Worm (Caenorhabditis elegans) whole organism, L4 larva: ENCODE data around the gene pmp-3.

ENCODE experiments used
- T26A8.4 ChIP-seq: fragments of 200-800 bp; sonication (Bioruptor generic); IDR thresholded peaks from 2 replicates; pipeline ENCODE4 v1.3.6; 2022; ENCODE audit warnings: missing genetic modification characterization, missing compliant biosample characterization
- ama-1 ChIP-seq: fragments of 150-350 bp; optimal IDR thresholded peaks from 2 replicates; lab custom pipeline; 2014; ENCODE audit warnings: inconsistent platforms, mixed read lengths
- arid-1 ChIP-seq: fragments of 200-800 bp; sonication (Bioruptor generic); conservative IDR thresholded peaks from 2 replicates; pipeline ENCODE4 v1.3.6; 2022; ENCODE audit warnings: missing genetic modification reagents, missing genetic modification characterization, missing compliant biosample characterization
- ceh-28 ChIP-seq: fragments of 150-350 bp; optimal IDR thresholded peaks from 2 replicates; lab custom pipeline; 2014; ENCODE audit warnings: missing biosample characterization, missing genetic modification reagents, missing genetic modification characterization
- ceh-32 ChIP-seq: sonication (generic microtip); optimal IDR thresholded peaks from 2 replicates; lab custom pipeline; 2016; ENCODE audit warnings: mild to moderate bottlenecking, missing genetic modification characterization, missing compliant biosample characterization; ENCODE audit not compliant: poor library complexity
- ctbp-1 ChIP-seq: fragments of 200-800 bp; sonication (Bioruptor generic); IDR thresholded peaks from 2 replicates; pipeline ENCODE4 v1.3.6; 2022; ENCODE audit warnings: missing genetic modification reagents, missing genetic modification characterization, missing compliant biosample characterization
- daf-12 ChIP-seq: fragments of 150-350 bp; optimal IDR thresholded peaks from 2 replicates; lab custom pipeline; 2014; ENCODE audit warnings: missing biosample characterization, missing genetic modification reagents, missing genetic modification characterization
- dpl-1 ChIP-seq: fragments of 150-350 bp; optimal IDR thresholded peaks from 2 replicates; lab custom pipeline; 2014; ENCODE audit warnings: missing biosample characterization, missing genetic modification reagents, missing genetic modification characterization
- dve-1 ChIP-seq: sonication (generic microtip); optimal IDR thresholded peaks from 2 replicates; lab custom pipeline; 2017; ENCODE audit warnings: antibody characterized with exemption, mild to moderate bottlenecking, missing genetic modification characterization, missing compliant biosample characterization; ENCODE audit not compliant: insufficient read depth
- egl-27 ChIP-seq: sonication (generic microtip); optimal IDR thresholded peaks from 3 replicates; lab custom pipeline; 2017; ENCODE audit warnings: missing biosample characterization, missing genetic modification reagents, missing genetic modification characterization
- fkh-10 ChIP-seq: fragments of 150-350 bp; optimal IDR thresholded peaks from 2 replicates; lab custom pipeline; 2014; ENCODE audit warnings: missing biosample characterization, missing genetic modification reagents, missing genetic modification characterization
- gei-8 ChIP-seq: fragments of 200-800 bp; sonication (Bioruptor generic); optimal IDR thresholded peaks from 2 replicates; lab custom pipeline; 2018; ENCODE audit warnings: mild to moderate bottlenecking, missing genetic modification characterization, missing compliant biosample characterization
- hlh-11 ChIP-seq: fragments of 200-800 bp; sonication (Bioruptor generic); optimal IDR thresholded peaks from 2 replicates; lab custom pipeline; 2018; ENCODE audit warnings: mild to moderate bottlenecking, missing genetic modification characterization, missing compliant biosample characterization
- hlh-30 ChIP-seq: sonication (generic microtip); optimal IDR thresholded peaks from 2 replicates; lab custom pipeline; 2017; ENCODE audit warnings: antibody characterized with exemption, mild to moderate bottlenecking, missing genetic modification characterization, missing compliant biosample characterization; ENCODE audit not compliant: insufficient read depth
- hmg-1.1 ChIP-seq: fragments of 200-800 bp; sonication (Bioruptor generic); IDR thresholded peaks from 2 replicates; pipeline ENCODE4 v1.3.6; 2022; ENCODE audit warnings: missing genetic modification reagents, missing genetic modification characterization, missing compliant biosample characterization
- jun-1 ChIP-seq: fragments of 150-350 bp; optimal IDR thresholded peaks from 2 replicates; lab custom pipeline; 2014; ENCODE audit warnings: missing biosample characterization, missing genetic modification reagents, missing genetic modification characterization
- lin-13 ChIP-seq: fragments of 150-350 bp; optimal IDR thresholded peaks from 2 replicates; lab custom pipeline; 2014; ENCODE audit warnings: missing biosample characterization, missing genetic modification reagents, missing genetic modification characterization
- lin-15B ChIP-seq: fragments of 150-350 bp; sonication (generic microtip); optimal IDR thresholded peaks from 3 replicates; lab custom pipeline; 2014; ENCODE audit warnings: missing biosample characterization, missing genetic modification characterization
- lin-29 ChIP-seq: fragments of 200-800 bp; sonication (Bioruptor generic); IDR thresholded peaks from 2 replicates; pipeline ENCODE4 v1.3.6; 2022; ENCODE audit warnings: missing genetic modification reagents, missing genetic modification characterization, missing compliant biosample characterization
- lin-38 ChIP-seq: fragments of 200-800 bp; sonication (Bioruptor generic); IDR thresholded peaks from 2 replicates; pipeline ENCODE4 v1.3.6; 2022; ENCODE audit warnings: missing genetic modification reagents, missing genetic modification characterization, missing compliant biosample characterization
- lin-39 ChIP-seq: fragments of 150-350 bp; optimal IDR thresholded peaks from 2 replicates; lab custom pipeline; 2014; ENCODE audit warnings: missing biosample characterization, missing genetic modification reagents, missing genetic modification characterization
- lsy-2 ChIP-seq, 2 experiments: fragments of 150-350 bp in 1 of 2; sonication (generic microtip) in 1 of 2; optimal IDR thresholded peaks; 2 replicates each; lab custom pipeline; 2014 to 2017; ENCODE audit warnings: missing biosample characterization in 2 of 2, missing genetic modification characterization in 2 of 2
- mep-1 ChIP-seq: fragments of 150-350 bp; sonication (generic microtip); optimal IDR thresholded peaks from 3 replicates; lab custom pipeline; 2014; ENCODE audit warnings: missing biosample characterization, missing genetic modification characterization
- mes-2 ChIP-seq: sonication (generic microtip); optimal IDR thresholded peaks from 2 replicates; lab custom pipeline; 2016; ENCODE audit warnings: missing genotype, mild to moderate bottlenecking, missing genetic modification characterization, missing compliant biosample characterization; ENCODE audit not compliant: poor library complexity, severe bottlenecking
- mxl-2 ChIP-seq: fragments of 200-800 bp; sonication (Bioruptor generic); conservative IDR thresholded peaks from 2 replicates; pipeline ENCODE4 v1.3.6; 2022; ENCODE audit warnings: missing genetic modification reagents, missing genetic modification characterization, missing compliant biosample characterization
- nhr-10 ChIP-seq: fragments of 150-350 bp; optimal IDR thresholded peaks from 2 replicates; lab custom pipeline; 2014; ENCODE audit warnings: missing biosample characterization, missing genetic modification characterization
- nhr-11 ChIP-seq: fragments of 150-350 bp; optimal IDR thresholded peaks from 2 replicates; lab custom pipeline; 2014; ENCODE audit warnings: missing biosample characterization, missing genetic modification characterization
- nhr-28 ChIP-seq: fragments of 150-350 bp; optimal IDR thresholded peaks from 2 replicates; lab custom pipeline; 2014; ENCODE audit warnings: missing biosample characterization, missing genetic modification characterization
- nhr-41 ChIP-seq: fragments of 200-800 bp; sonication (Bioruptor generic); IDR thresholded peaks from 2 replicates; pipeline ENCODE4 v1.3.6; 2022; ENCODE audit warnings: missing genetic modification reagents, missing genetic modification characterization, missing compliant biosample characterization
- nhr-6 ChIP-seq: fragments of 150-350 bp; optimal IDR thresholded peaks from 2 replicates; lab custom pipeline; 2014; ENCODE audit warnings: missing biosample characterization, missing genetic modification characterization
- nhr-76 ChIP-seq: fragments of 150-350 bp; optimal IDR thresholded peaks from 2 replicates; lab custom pipeline; 2014; ENCODE audit warnings: missing biosample characterization, missing genetic modification characterization
- pha-4 ChIP-seq, 2 experiments: fragments of 150-350 bp in 1 of 2; fragments of 200-800 bp in 1 of 2; sonication (Bioruptor generic) in 1 of 2; IDR thresholded peaks in 1 of 2; optimal IDR thresholded peaks in 1 of 2; 2 replicates each; pipeline versions ENCODE4 v1.3.6 to Lab custom; 2014 to 2022; ENCODE audit warnings: missing genetic modification characterization in 2 of 2, missing genetic modification reagents in 2 of 2, missing biosample characterization in 1 of 2, missing compliant biosample characterization in 1 of 2
- pqm-1 ChIP-seq: sonication (generic microtip); optimal IDR thresholded peaks from 2 replicates; lab custom pipeline; 2017; ENCODE audit warnings: missing biosample characterization, missing genetic modification characterization
- rbr-2 ChIP-seq: sonication (generic microtip); optimal IDR thresholded peaks from 2 replicates; lab custom pipeline; 2016; ENCODE audit warnings: missing genotype, missing genetic modification characterization, missing compliant biosample characterization
- set-16 ChIP-seq: fragments of 200-800 bp; sonication (Bioruptor generic); IDR thresholded peaks from 2 replicates; pipeline ENCODE4 v1.3.6; 2022; ENCODE audit warnings: missing genetic modification reagents, missing genetic modification characterization, missing compliant biosample characterization
- snpc-1.2 ChIP-seq: fragments of 200-800 bp; sonication (Bioruptor generic); IDR thresholded peaks from 2 replicates; pipeline ENCODE4 v1.3.6; 2022; ENCODE audit warnings: missing genetic modification reagents, missing genetic modification characterization, missing compliant biosample characterization
- snpc-4 ChIP-seq: fragments of 150-350 bp; optimal IDR thresholded peaks from 2 replicates; lab custom pipeline; 2014; ENCODE audit warnings: missing biosample characterization, missing genetic modification characterization
- tag-97 ChIP-seq: fragments of 200-800 bp; sonication (Bioruptor generic); IDR thresholded peaks from 2 replicates; pipeline ENCODE4 v1.3.6; 2022; ENCODE audit warnings: missing genetic modification characterization, missing compliant biosample characterization
- unc-62 ChIP-seq, 3 experiments: fragments of 150-350 bp in 1 of 3; sonication (generic microtip); optimal IDR thresholded peaks in 2 of 3; peaks in 1 of 3; 1 replicate in 1 of 3; 2 replicates in 2 of 3; lab custom pipeline; 2014 to 2017; ENCODE audit warnings: missing biosample characterization in 3 of 3, missing genetic modification characterization in 3 of 3, missing genetic modification reagents in 3 of 3, missing genotype in 1 of 3
- zip-11 ChIP-seq: fragments of 200-800 bp; sonication (Bioruptor generic); IDR thresholded peaks from 2 replicates; pipeline ENCODE4 v1.3.6; 2022; ENCODE audit warnings: missing genetic modification characterization, missing compliant biosample characterization
- zip-2 ChIP-seq: fragments of 150-350 bp; optimal IDR thresholded peaks from 2 replicates; lab custom pipeline; 2014; ENCODE audit warnings: missing biosample characterization, missing genetic modification characterization

Gene pmp-3

ce11 chrV:14597681-14598184, 48.8 kb upstream of the pmp-3 start, which contains the start of gene R11H6.2:
Gene R11H6.2 (plus strand): TSS chrV:14598006.
- TF ChIP-seq nhr-28 (tag; lab: Kevin White, UChicago) (peak; percentile 48), T26A8.4 (GFP tag; lab: Robert Waterston, UW) (no peak), egl-27 (tag; lab: Kevin White, UChicago) (no peak), set-16 (GFP tag; lab: Robert Waterston, UW) (no peak), nhr-41 (no peak), ceh-28 (tag; lab: Kevin White, UChicago) (peak; percentile 29), jun-1 (no peak), mes-2 (tag; lab: Kevin White, UChicago) (peak; percentile 71), zip-11 (GFP tag; lab: Robert Waterston, UW) (no peak), ctbp-1 (0 out of 2 replicates have a peak, but pooled peaks have one; percentile 13), mep-1 (tag; lab: Kevin White, UChicago) (peak; percentile 33), gei-8 (GFP tag; lab: Kevin White, UChicago) (no peak), pqm-1 (tag; lab: Kevin White, UChicago) (peak; percentile 3), ama-1 (lab: Kevin White, UChicago) (no peak), hlh-30 (peak; percentile 35), unc-62 (GFP tag; optimal IDR thresholded peaks at IDR 0.05 in 1 of 2; lab: Kevin White, UChicago) (peak in 1 of 2 experiments; percentile 99), unc-62 (tag; optimal IDR thresholded peaks at IDR 0.05; lab: Kevin White, UChicago) (no peak), hmg-1.1 (GFP tag; lab: Robert Waterston, UW) (peak; percentile 54; the same call in 1 of the 2 replicates), lin-15B (tag; lab: Kevin White, UChicago) (no peak), nhr-11 (tag; lab: Kevin White, UChicago) (no peak), snpc-1.2 (GFP tag; lab: Robert Waterston, UW) (no peak), daf-12 (no peak), hlh-11 (peak; percentile 52), pha-4 (GFP tag; IDR thresholded peaks at IDR 0.05; lab: Robert Waterston, UW) (no peak), pha-4 (tag; optimal IDR thresholded peaks at IDR 0.05; lab: Kevin White, UChicago) (peak; percentile 22), lin-38 (GFP tag; lab: Robert Waterston, UW) (peak; percentile 78), dpl-1 (GFP tag; lab: Kevin White, UChicago) (peak; percentile 24), nhr-6 (tag; lab: Kevin White, UChicago) (peak; percentile 75), zip-2 (tag; lab: Kevin White, UChicago) (no peak), rbr-2 (tag; lab: Kevin White, UChicago) (peak; percentile 1), dve-1 (tag; lab: Kevin White, UChicago) (peak; percentile 21), nhr-76 (tag; lab: Kevin White, UChicago) (no peak), nhr-10 (tag; lab: Kevin White, UChicago) (no peak), lsy-2 (tag; optimal IDR thresholded peaks at IDR 0.05; lab: Kevin White, UChicago) (peak in 1 of 2 experiments; percentile 57), lin-29 (GFP tag; lab: Robert Waterston, UW) (no peak), snpc-4 (tag; lab: Kevin White, UChicago) (no peak), tag-97 (no peak), fkh-10 (GFP tag; lab: Kevin White, UChicago) (no peak), arid-1 (GFP tag; lab: Robert Waterston, UW) (no peak), lin-13 (no peak), mxl-2 (GFP tag; lab: Robert Waterston, UW) (no peak)

- no peak for TF ChIP-seq ceh-32
- TF ChIP-seq hmg-1.1 (GFP tag; lab: Robert Waterston, UW), result no peak
- TF ChIP-seq lin-39 (tag; lab: Kevin White, UChicago), result no peak
- no peak for TF ChIP-seq lin-38 (GFP tag; lab: Robert Waterston, UW)
- no peak for TF ChIP-seq nhr-11 (tag; lab: Kevin White, UChicago)
Observed at ce11 chrV:14599972-14600371, 46.6 kb upstream of the pmp-3 start, which contains the start of gene glb-22. Gene glb-22 (plus strand): TSS chrV:14600272.
